Worm (Caenorhabditis elegans) whole organism, early embryonic: Measurements from ENCODE around the gene C45H4.21.

ENCODE experiments used
- B0310.2 ChIP-seq: sonication (generic microtip); optimal IDR thresholded peaks from 2 replicates; lab custom pipeline; 2016; ENCODE audit warnings: mild to moderate bottlenecking, missing genetic modification characterization, missing compliant biosample characterization
- F13C5.2 ChIP-seq: sonication (generic microtip); optimal IDR thresholded peaks from 2 replicates; lab custom pipeline; 2017; ENCODE audit warnings: mild to moderate bottlenecking, missing genetic modification characterization, inconsistent platforms, missing compliant biosample characterization
- aly-1 ChIP-seq: sonication (generic microtip); optimal IDR thresholded peaks from 2 replicates; lab custom pipeline; 2016; ENCODE audit warnings: missing genetic modification characterization, missing compliant biosample characterization
- ama-1 ChIP-seq: fragments of 150-350 bp; optimal IDR thresholded peaks from 2 replicates; lab custom pipeline; 2014
- ceh-13 ChIP-seq: fragments of 200-800 bp; sonication (Bioruptor generic); optimal IDR thresholded peaks from 2 replicates; lab custom pipeline; 2018; ENCODE audit warnings: mild to moderate bottlenecking, missing genetic modification characterization, missing compliant biosample characterization
- ceh-36 ChIP-seq: sonication (generic microtip); optimal IDR thresholded peaks from 2 replicates; lab custom pipeline; 2016; ENCODE audit warnings: missing genetic modification characterization, inconsistent platforms, missing compliant biosample characterization
- flt-1 ChIP-seq: fragments of 200-800 bp; sonication (Bioruptor generic); IDR thresholded peaks from 2 replicates; pipeline ENCODE4 v1.3.6; 2022; ENCODE audit warnings: missing genetic modification characterization, missing compliant biosample characterization
- hmg-4 ChIP-seq: fragments of 200-800 bp; sonication (Bioruptor generic); optimal IDR thresholded peaks from 2 replicates; lab custom pipeline; 2018; ENCODE audit warnings: mild to moderate bottlenecking, missing genetic modification characterization, missing compliant biosample characterization
- hnd-1 ChIP-seq: sonication (generic microtip); optimal IDR thresholded peaks from 2 replicates; lab custom pipeline; 2016; ENCODE audit warnings: missing genetic modification characterization, missing compliant biosample characterization
- pes-1 ChIP-seq: fragments of 200-800 bp; sonication (Bioruptor generic); IDR thresholded peaks from 2 replicates; pipeline ENCODE4 v1.3.6; 2022; ENCODE audit warnings: missing genetic modification reagents, missing genetic modification characterization, missing compliant biosample characterization
- sea-1 ChIP-seq: fragments of 200-800 bp; sonication (Bioruptor generic); conservative IDR thresholded peaks from 2 replicates; pipeline ENCODE4 v1.3.6; 2022; ENCODE audit warnings: missing genetic modification characterization, missing compliant biosample characterization
- tbx-37 ChIP-seq: fragments of 200-800 bp; sonication (Bioruptor generic); conservative IDR thresholded peaks from 2 replicates; pipeline ENCODE4 v1.3.6; 2022; ENCODE audit warnings: missing genetic modification reagents, missing genetic modification characterization, missing compliant biosample characterization
- tra-4 ChIP-seq: sonication (generic microtip); optimal IDR thresholded peaks from 2 replicates; lab custom pipeline; 2017; ENCODE audit warnings: missing genetic modification characterization, missing compliant biosample characterization

- no peak for TF ChIP-seq tbx-37 (GFP tag; lab: Robert Waterston, UW)
- TF ChIP-seq ama-1 (lab: Kevin White, UChicago): no peak
- TF ChIP-seq sea-1 (GFP tag; lab: Robert Waterston, UW): no peak
- no peak for TF ChIP-seq flt-1 (GFP tag; lab: Robert Waterston, UW)
- TF ChIP-seq F13C5.2 (tag; lab: Kevin White, UChicago): no peak
- no peak for TF ChIP-seq hmg-4 (GFP tag; lab: Kevin White, UChicago)
- TF ChIP-seq ceh-36: no peak
- TF ChIP-seq B0310.2 (tag; lab: Kevin White, UChicago): no peak
- TF ChIP-seq aly-1 (tag; lab: Kevin White, UChicago): no peak
- no peak for TF ChIP-seq pes-1 (GFP tag; lab: Robert Waterston, UW)
- TF ChIP-seq hnd-1 (tag; lab: Kevin White, UChicago): no peak
- TF ChIP-seq tra-4 (tag; lab: Kevin White, UChicago): no peak
- TF ChIP-seq ceh-13 (GFP tag; lab: Kevin White, UChicago): no peak
Observed at ce11 chrV:2123164-2123563, 26.2 kb downstream of the C45H4.21 start.
